Worm (Caenorhabditis elegans) whole organism, midembryonic: ENCODE measurements around the gene pfs-2.
A peak's percentile ranks its signal among the peaks of the same experiment; 100 is the strongest.

Experiments used
- T22C8.4 ChIP-seq: fragments of 200-800 bp; sonication (Bioruptor generic); IDR thresholded peaks from 2 replicates; pipeline ENCODE4 v1.3.6; 2022; ENCODE audit warnings: missing genetic modification characterization, missing compliant biosample characterization
- cog-1 ChIP-seq: sonication (generic microtip); optimal IDR thresholded peaks from 2 replicates; lab custom pipeline; 2016; ENCODE audit warnings: missing genetic modification characterization, missing compliant biosample characterization
- flt-1 ChIP-seq: fragments of 200-800 bp; sonication (Bioruptor generic); IDR thresholded peaks from 2 replicates; pipeline ENCODE4 v1.3.6; 2022; ENCODE audit warnings: missing genetic modification characterization, missing compliant biosample characterization
- klf-2 ChIP-seq: fragments of 200-800 bp; sonication (Bioruptor generic); conservative IDR thresholded peaks from 2 replicates; pipeline ENCODE4 v1.3.6; 2022; ENCODE audit warnings: missing genetic modification reagents, missing genetic modification characterization, missing compliant biosample characterization
- med-1 ChIP-seq: sonication (generic microtip); optimal IDR thresholded peaks from 2 replicates; lab custom pipeline; 2017; ENCODE audit warnings: missing genetic modification characterization, mild to moderate bottlenecking, missing compliant biosample characterization, antibody characterized with exemption, missing genetic modification reagents; ENCODE audit not compliant: insufficient read depth
- ref-1 ChIP-seq: fragments of 200-800 bp; sonication (Bioruptor generic); conservative IDR thresholded peaks from 2 replicates; pipeline ENCODE4 v1.3.6; 2022; ENCODE audit warnings: missing genetic modification reagents, missing genetic modification characterization, missing compliant biosample characterization
- tab-1 ChIP-seq: fragments of 200-800 bp; sonication (Bioruptor generic); IDR thresholded peaks from 2 replicates; pipeline ENCODE4 v1.3.6; 2022; ENCODE audit warnings: missing genetic modification characterization, missing compliant biosample characterization
- ztf-23 ChIP-seq: fragments of 200-800 bp; sonication (Bioruptor generic); IDR thresholded peaks from 2 replicates; pipeline ENCODE4 v1.3.6; 2022; ENCODE audit warnings: missing genetic modification reagents, missing genetic modification characterization, missing compliant biosample characterization
- ztf-29 ChIP-seq: fragments of 200-800 bp; sonication (Bioruptor generic); IDR thresholded peaks from 2 replicates; pipeline ENCODE4 v1.3.6; 2022; ENCODE audit warnings: missing genetic modification reagents, missing genetic modification characterization, missing compliant biosample characterization

- no peak for TF ChIP-seq T22C8.4 (GFP tag; lab: Robert Waterston, UW)
- TF ChIP-seq ztf-29 (GFP tag; lab: Robert Waterston, UW) = no peak
- peak; percentile 67 for TF ChIP-seq ztf-23
- no peak for TF ChIP-seq med-1 (GFP tag; lab: Kevin White, UChicago)
- TF ChIP-seq cog-1 (tag; lab: Kevin White, UChicago) = peak; percentile 59
- TF ChIP-seq tab-1 (GFP tag; lab: Robert Waterston, UW) = no peak
- no peak for TF ChIP-seq klf-2 (GFP tag; lab: Robert Waterston, UW)
- no peak for TF ChIP-seq flt-1
- no peak for TF ChIP-seq ref-1 (GFP tag; lab: Robert Waterston, UW)
Observed at ce11 chrII:14399595-14399994, 41.4 kb downstream of the pfs-2 start.
